Worm (Caenorhabditis elegans) whole organism, L3 larva: ENCODE measurements around the gene F22F4.4.

Source experiments
- ceh-16 ChIP-seq: sonication (generic microtip); optimal IDR thresholded peaks from 2 replicates; lab custom pipeline; 2017; ENCODE audit warnings: missing biosample characterization, missing genetic modification characterization
- ceh-28 ChIP-seq: fragments of 150-350 bp; optimal IDR thresholded peaks from 2 replicates; lab custom pipeline; 2014; ENCODE audit warnings: missing biosample characterization, missing genetic modification reagents, missing genetic modification characterization
- ceh-82 ChIP-seq: fragments of 150-350 bp; optimal IDR thresholded peaks from 2 replicates; lab custom pipeline; 2014; ENCODE audit warnings: missing biosample characterization, missing genetic modification characterization
- daf-12 ChIP-seq: fragments of 150-350 bp; optimal IDR thresholded peaks from 2 replicates; lab custom pipeline; 2014; ENCODE audit warnings: missing biosample characterization, missing genetic modification reagents, missing genetic modification characterization
- egl-5 ChIP-seq: fragments of 150-350 bp; optimal IDR thresholded peaks from 2 replicates; lab custom pipeline; 2017; ENCODE audit warnings: missing biosample characterization, missing genetic modification reagents, missing genetic modification characterization, inconsistent platforms
- elt-1 ChIP-seq: fragments of 150-350 bp; optimal IDR thresholded peaks from 2 replicates; lab custom pipeline; 2014; ENCODE audit warnings: missing biosample characterization, missing genetic modification characterization
- elt-2 ChIP-seq: sonication (generic microtip); optimal IDR thresholded peaks from 2 replicates; lab custom pipeline; 2016; ENCODE audit warnings: missing genetic modification reagents, mild to moderate bottlenecking, missing genetic modification characterization, missing compliant biosample characterization
- fkh-10 ChIP-seq: sonication (generic microtip); optimal IDR thresholded peaks from 2 replicates; lab custom pipeline; 2017; ENCODE audit warnings: missing biosample characterization, missing genetic modification reagents, missing genetic modification characterization
- fkh-2 ChIP-seq: fragments of 150-350 bp; optimal IDR thresholded peaks from 2 replicates; lab custom pipeline; 2014; ENCODE audit warnings: missing biosample characterization, missing genetic modification reagents, missing genetic modification characterization
- fos-1 ChIP-seq: fragments of 150-350 bp; optimal IDR thresholded peaks from 2 replicates; lab custom pipeline; 2014; ENCODE audit warnings: missing biosample characterization, missing genetic modification characterization
- hmg-11 ChIP-seq: sonication (generic microtip); optimal IDR thresholded peaks from 2 replicates; lab custom pipeline; 2016; ENCODE audit warnings: missing genetic modification characterization, missing compliant biosample characterization
- jun-1 ChIP-seq: fragments of 150-350 bp; optimal IDR thresholded peaks from 2 replicates; lab custom pipeline; 2014; ENCODE audit warnings: missing biosample characterization, missing genetic modification reagents, missing genetic modification characterization
- lin-15B ChIP-seq: fragments of 150-350 bp; optimal IDR thresholded peaks from 2 replicates; lab custom pipeline; 2014; ENCODE audit warnings: missing biosample characterization, missing genetic modification characterization
- lin-39 ChIP-seq: fragments of 150-350 bp; optimal IDR thresholded peaks from 2 replicates; lab custom pipeline; 2018; ENCODE audit warnings: missing biosample characterization, missing genetic modification reagents, missing genetic modification characterization
- lsy-12 ChIP-seq: sonication (generic microtip); optimal IDR thresholded peaks from 2 replicates; lab custom pipeline; 2016; ENCODE audit warnings: mild to moderate bottlenecking, missing genetic modification characterization, missing compliant biosample characterization
- mdl-1 ChIP-seq: fragments of 150-350 bp; optimal IDR thresholded peaks from 2 replicates; lab custom pipeline; 2014; ENCODE audit warnings: missing biosample characterization, missing genetic modification characterization
- nfya-1 ChIP-seq: sonication (generic microtip); optimal IDR thresholded peaks from 2 replicates; lab custom pipeline; 2017; ENCODE audit warnings: missing genetic modification characterization, mild to moderate bottlenecking, missing compliant biosample characterization, antibody characterized with exemption, moderate library complexity; ENCODE audit not compliant: insufficient read depth
- nhr-11 ChIP-seq: fragments of 150-350 bp; optimal IDR thresholded peaks from 2 replicates; lab custom pipeline; 2014; ENCODE audit warnings: missing biosample characterization, missing genetic modification characterization
- nhr-12 ChIP-seq: fragments of 150-350 bp; optimal IDR thresholded peaks from 2 replicates; lab custom pipeline; 2014; ENCODE audit warnings: missing biosample characterization, missing genetic modification characterization
- nhr-23 ChIP-seq: fragments of 150-350 bp; optimal IDR thresholded peaks from 2 replicates; lab custom pipeline; 2014; ENCODE audit warnings: missing biosample characterization, missing genetic modification reagents, missing genetic modification characterization
- nhr-28 ChIP-seq: fragments of 150-350 bp; optimal IDR thresholded peaks from 2 replicates; lab custom pipeline; 2014; ENCODE audit warnings: missing biosample characterization, missing genetic modification characterization
- nhr-77 ChIP-seq: fragments of 150-350 bp; optimal IDR thresholded peaks from 2 replicates; lab custom pipeline; 2014; ENCODE audit warnings: missing biosample characterization, missing genetic modification characterization
- pha-4 ChIP-seq: fragments of 150-350 bp; optimal IDR thresholded peaks from 2 replicates; lab custom pipeline; 2014; ENCODE audit warnings: missing biosample characterization, missing genetic modification reagents, missing genetic modification characterization
- sea-2 ChIP-seq: fragments of 150-350 bp; sonication (generic microtip); optimal IDR thresholded peaks from 4 replicates; lab custom pipeline; 2014; ENCODE audit warnings: missing biosample characterization, missing genetic modification reagents, missing genetic modification characterization
- skn-1 ChIP-seq: fragments of 150-350 bp; optimal IDR thresholded peaks from 2 replicates; lab custom pipeline; 2014; ENCODE audit warnings: missing biosample characterization, missing genetic modification characterization
- tbx-2 ChIP-seq: sonication (generic microtip); optimal IDR thresholded peaks from 2 replicates; lab custom pipeline; 2016; ENCODE audit warnings: mild to moderate bottlenecking, missing genetic modification characterization, missing compliant biosample characterization
- unc-39 ChIP-seq: sonication (generic microtip); optimal IDR thresholded peaks from 4 replicates; lab custom pipeline; 2017; ENCODE audit warnings: missing biosample characterization, missing genetic modification characterization
- unc-62 ChIP-seq: fragments of 150-350 bp; sonication (generic microtip); optimal IDR thresholded peaks from 4 replicates; lab custom pipeline; 2014; ENCODE audit warnings: missing biosample characterization, missing genetic modification reagents, missing genetic modification characterization
- ztf-4 ChIP-seq: fragments of 150-350 bp; optimal IDR thresholded peaks from 2 replicates; lab custom pipeline; 2014; ENCODE audit warnings: missing biosample characterization, missing genetic modification characterization

Gene F22F4.4

ce11 chrX:5983267-5983666 is 18.1 kb downstream of the F22F4.4 start:
- peak; percentile 12 for TF ChIP-seq nfya-1 (tag; lab: Kevin White, UChicago)
- peak; percentile 83 for TF ChIP-seq fkh-10
- TF ChIP-seq mdl-1 = no peak
- no peak for TF ChIP-seq nhr-12 (tag; lab: Kevin White, UChicago)

ce11 chrX:5982799-5983198 is 18.5 kb downstream of the F22F4.4 start:
- TF ChIP-seq nhr-28 (tag; lab: Kevin White, UChicago) (no peak), elt-1 (tag; lab: Kevin White, UChicago) (no peak), unc-62 (GFP tag; lab: Kevin White, UChicago) (peak; percentile 41), lin-39 (tag; lab: Kevin White, UChicago) (peak; percentile 68), fkh-2 (tag; lab: Kevin White, UChicago) (no peak), tbx-2 (tag; lab: Kevin White, UChicago) (no peak), nfya-1 (tag; lab: Kevin White, UChicago) (peak; percentile 47), nhr-23 (tag; lab: Kevin White, UChicago) (no peak), daf-12 (tag; lab: Kevin White, UChicago) (no peak)

ce11 chrX:5981698-5982097 is 19.6 kb downstream of the F22F4.4 start:
- TF ChIP-seq lin-15B (tag; lab: Kevin White, UChicago) = no peak
- no peak for TF ChIP-seq nhr-77 (tag; lab: Kevin White, UChicago)
- TF ChIP-seq skn-1 = no peak
- peak; percentile 46 for TF ChIP-seq fkh-10
- TF ChIP-seq unc-39 (tag; lab: Kevin White, UChicago) = no peak
- TF ChIP-seq lin-39 (tag; lab: Kevin White, UChicago) = peak; percentile 23
- TF ChIP-seq unc-62 (GFP tag; lab: Kevin White, UChicago) = no peak
- TF ChIP-seq mdl-1 = no peak
- TF ChIP-seq elt-2 (tag; lab: Kevin White, UChicago) = no peak
- no peak for TF ChIP-seq ztf-4 (tag; lab: Kevin White, UChicago)
- TF ChIP-seq ceh-82 (tag; lab: Kevin White, UChicago) = no peak
- TF ChIP-seq ceh-28 = no peak
- peak; percentile 6 for TF ChIP-seq hmg-11 (tag; lab: Kevin White, UChicago)
- no peak for TF ChIP-seq fos-1
- TF ChIP-seq nhr-11 = no peak
- no peak for TF ChIP-seq ceh-16 (tag; lab: Kevin White, UChicago)
- TF ChIP-seq nfya-1 (tag; lab: Kevin White, UChicago) = peak; percentile 29
- TF ChIP-seq pha-4 (tag; lab: Kevin White, UChicago) = no peak
- no peak for TF ChIP-seq nhr-23 (tag; lab: Kevin White, UChicago)
- TF ChIP-seq lsy-12 (tag; lab: Kevin White, UChicago) = no peak
- TF ChIP-seq daf-12 (tag; lab: Kevin White, UChicago) = no peak
- TF ChIP-seq, all 47 proteins: peak for 4

ce11 chrX:5977754-5978153 is 23.6 kb downstream of the F22F4.4 start, which contains the start of gene kin-2:
kin-2 (minus strand) TSS chrX:5977854.
- TF ChIP-seq fos-1 (no peak), jun-1 (tag; lab: Kevin White, UChicago) (no peak), nhr-11 (no peak), sea-2 (no peak)

- TF ChIP-seq nfya-1 (tag; lab: Kevin White, UChicago) = peak; percentile 95
- peak; percentile 86 for TF ChIP-seq fkh-10
- peak; percentile 51 for TF ChIP-seq hmg-11 (tag; lab: Kevin White, UChicago)
- peak; percentile 61 for TF ChIP-seq lin-39 (tag; lab: Kevin White, UChicago)
- TF ChIP-seq egl-5 (tag; lab: Kevin White, UChicago) = peak; percentile 65
- TF ChIP-seq nhr-23 (tag; lab: Kevin White, UChicago) = no peak
These were observed 24.9 kb downstream of the F22F4.4 start for ce11 chrX:5976206-5976960.

DNA sequence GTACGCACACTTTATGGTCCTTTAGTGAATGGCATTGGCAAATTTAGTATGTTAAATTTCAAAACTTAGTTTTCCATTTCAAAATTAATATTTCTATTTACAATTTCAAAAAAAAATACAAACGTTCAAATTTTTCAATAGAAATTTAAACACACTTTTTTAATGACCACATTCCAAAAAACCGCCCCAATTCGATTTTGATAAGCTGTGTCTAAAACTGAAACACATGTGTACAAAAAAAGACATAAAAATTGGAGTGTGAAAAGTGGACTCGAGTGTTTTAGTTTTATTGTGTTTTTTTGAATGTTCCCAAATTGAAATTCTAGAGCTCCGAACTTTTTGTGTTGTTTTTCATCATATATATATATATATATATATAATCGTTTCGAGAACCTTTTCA is 25.6 kb downstream of the F22F4.4 start:
- peak; percentile 39 for TF ChIP-seq elt-2 (tag; lab: Kevin White, UChicago)
- no peak for TF ChIP-seq lsy-12 (tag; lab: Kevin White, UChicago)
- no peak for TF ChIP-seq lin-15B (tag; lab: Kevin White, UChicago)
